Fruit fly (Drosophila melanogaster): Measurements from ENCODE around the gene gcm2.

The gcm2 gene

DNA sequence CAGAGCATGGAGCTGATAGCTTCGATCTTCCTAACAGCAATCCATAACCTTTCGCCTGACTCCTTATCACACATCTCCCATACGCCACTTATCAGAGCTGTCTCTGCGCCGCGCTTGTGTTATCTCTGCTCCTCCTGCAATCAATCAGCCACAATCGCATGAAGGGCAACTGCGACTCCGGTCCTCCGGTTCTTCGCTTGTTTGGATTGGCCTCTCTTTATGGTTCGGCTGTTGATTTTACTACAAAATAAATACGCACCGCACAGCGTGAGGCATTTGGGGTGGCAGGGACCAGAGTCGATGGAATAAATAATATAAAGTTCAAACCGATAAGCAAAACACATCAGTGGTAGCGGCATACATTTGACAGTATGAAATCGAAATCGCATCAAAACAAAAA, 24.7 kb downstream of the gcm2 start (continued):
- TF ChIP-seq CG6765 (GFP tag; optimal IDR thresholded peaks at IDR 0.05) = no peak
- TF ChIP-seq CG30403 (GFP tag; optimal IDR thresholded peaks at IDR 0.05) = no peak
- TF ChIP-seq CG10959 (GFP tag; IDR thresholded peaks at IDR 0.05) = peak; percentile 82
- TF ChIP-seq chinmo (GFP tag; IDR thresholded peaks at IDR 0.05; ENCODE audit: partially characterized antibody) = no peak
- TF ChIP-seq CG6254 (GFP tag; optimal IDR thresholded peaks at IDR 0.05) = peak; percentile 75
- peak; percentile 58 for TF ChIP-seq org-1 (GFP tag; optimal IDR thresholded peaks at IDR 0.05)
- TF ChIP-seq Mrtf (GFP tag; IDR thresholded peaks at IDR 0.05) = peak; percentile 49; the same call in 1 of the 3 replicates
- no peak for TF ChIP-seq zf30C (GFP tag; optimal IDR thresholded peaks at IDR 0.05)
- TF ChIP-seq CG14860 (GFP tag; IDR thresholded peaks at IDR 0.05; ENCODE audit: partially characterized antibody) = no peak
- peak; percentile 84 for TF ChIP-seq otp (GFP tag; IDR thresholded peaks at IDR 0.05)
- TF ChIP-seq da (GFP tag; optimal IDR thresholded peaks at IDR 0.05) = no peak
- TF ChIP-seq ash1 (GFP tag; optimal IDR thresholded peaks at IDR 0.05) = peak; percentile 43
- no peak for TF ChIP-seq CG6272 (GFP tag; IDR thresholded peaks at IDR 0.05)
- TF ChIP-seq CG18476 (GFP tag; optimal IDR thresholded peaks at IDR 0.05) = peak; percentile 56
- peak in 1 of 2 experiments; percentile 63 for TF ChIP-seq dpn (GFP tag; optimal IDR thresholded peaks at IDR 0.05)
- TF ChIP-seq slp2 (GFP tag; optimal IDR thresholded peaks at IDR 0.05) = no peak
- TF ChIP-seq ase (GFP tag; IDR thresholded peaks at IDR 0.05) = no peak
- TF ChIP-seq p53 (GFP tag; optimal IDR thresholded peaks at IDR 0.05) = peak; percentile 41
- TF ChIP-seq CG12299 (tag; optimal IDR thresholded peaks at IDR 0.05) = peak; percentile 32
- TF ChIP-seq CG12659 (GFP tag; optimal IDR thresholded peaks at IDR 0.05) = no peak
- peak; percentile 76 for TF ChIP-seq CG2875 (GFP tag; optimal IDR thresholded peaks at IDR 0.05)
- no peak for TF ChIP-seq emc (GFP tag; optimal IDR thresholded peaks at IDR 0.05)
- peak; percentile 45; the same call in 1 of the 2 replicates for TF ChIP-seq CG14014 (GFP tag; IDR thresholded peaks at IDR 0.05)
- TF ChIP-seq crol (GFP tag; IDR thresholded peaks at IDR 0.05) = no peak
- TF ChIP-seq CG4617 (GFP tag; optimal IDR thresholded peaks at IDR 0.05; ENCODE audit: borderline replicate concordance) = no peak
- peak; percentile 48 for TF ChIP-seq Rfx (GFP tag; IDR thresholded peaks at IDR 0.05)
- no peak for TF ChIP-seq nerfin-1 (tag; optimal IDR thresholded peaks at IDR 0.05)
- TF ChIP-seq Nf-YB (GFP tag; optimal IDR thresholded peaks at IDR 0.05) = peak; percentile 52
- TF ChIP-seq Lim3 (GFP tag; IDR thresholded peaks at IDR 0.05) = no peak
- peak; percentile 82 for TF ChIP-seq CG7745 (tag; optimal IDR thresholded peaks at IDR 0.05)
- peak; percentile 83 for TF ChIP-seq CG2202 (tag; optimal IDR thresholded peaks at IDR 0.05)
- TF ChIP-seq CG31388 (GFP tag; optimal IDR thresholded peaks at IDR 0.05) = peak; percentile 2
- TF ChIP-seq Dref (GFP tag; IDR thresholded peaks at IDR 0.05) = no peak
- TF ChIP-seq dmrt99B (tag; optimal IDR thresholded peaks at IDR 0.05) = peak; percentile 23
- no peak for TF ChIP-seq CG3995 (GFP tag; optimal IDR thresholded peaks at IDR 0.05)
- TF ChIP-seq CG14965 (GFP tag; optimal IDR thresholded peaks at IDR 0.05; ENCODE audit: borderline replicate concordance) = peak; percentile 55
- peak; percentile 60 for TF ChIP-seq sqz (GFP tag; optimal IDR thresholded peaks at IDR 0.05)
- peak; percentile 8 for TF ChIP-seq Mad (GFP tag; optimal IDR thresholded peaks at IDR 0.05)
- TF ChIP-seq tup (GFP tag; optimal IDR thresholded peaks at IDR 0.05) = peak; percentile 48
- peak; percentile 57 for TF ChIP-seq wek (GFP tag; optimal IDR thresholded peaks at IDR 0.05)
- TF ChIP-seq sug (tag; optimal IDR thresholded peaks at IDR 0.05) = peak; percentile 23
- TF ChIP-seq fu2 (GFP tag; optimal IDR thresholded peaks at IDR 0.05) = no peak
- peak; percentile 53 for TF ChIP-seq CG18619 (GFP tag; optimal IDR thresholded peaks at IDR 0.05)
- TF ChIP-seq tap (tag; optimal IDR thresholded peaks at IDR 0.05) = peak; percentile 49
- peak; percentile 66 for TF ChIP-seq CG4360 (GFP tag; IDR thresholded peaks at IDR 0.05)
- peak; percentile 89 for TF ChIP-seq zfh1 (GFP tag; IDR thresholded peaks at IDR 0.05)
- TF ChIP-seq run (tag; optimal IDR thresholded peaks at IDR 0.05) = no peak
- no peak for TF ChIP-seq ab (GFP tag; optimal IDR thresholded peaks at IDR 0.05)
- TF ChIP-seq dimm (GFP tag; IDR thresholded peaks at IDR 0.05) = peak; percentile 53; the same call in 1 of the 2 replicates
- TF ChIP-seq gcm (GFP tag; optimal IDR thresholded peaks at IDR 0.05) = peak; percentile 78
- no peak for TF ChIP-seq gro (GFP tag; optimal IDR thresholded peaks at IDR 0.05)

Data from whole organism, embryonic.